Worm (Caenorhabditis elegans) whole organism, L4 larva: ENCODE measurements around the gene R07B7.2.

Experiments
- D1046.2 ChIP-seq: fragments of 200-800 bp; sonication (Bioruptor generic); IDR thresholded peaks from 2 replicates; pipeline ENCODE4 v1.3.6; 2022; ENCODE audit warnings: missing genetic modification characterization, missing compliant biosample characterization
- F10B5.3 ChIP-seq: sonication (generic microtip); optimal IDR thresholded peaks from 2 replicates; lab custom pipeline; 2016; ENCODE audit warnings: mild to moderate bottlenecking, missing genetic modification characterization, missing compliant biosample characterization
- F26F4.8 ChIP-seq: fragments of 200-800 bp; sonication (Bioruptor generic); conservative IDR thresholded peaks from 2 replicates; pipeline ENCODE4 v1.3.6; 2022; ENCODE audit warnings: missing genetic modification characterization, missing compliant biosample characterization
- F37D6.2 ChIP-seq: sonication (generic microtip); optimal IDR thresholded peaks from 2 replicates; lab custom pipeline; 2016; ENCODE audit warnings: mild to moderate bottlenecking, missing genetic modification characterization, missing compliant biosample characterization
- Y5F2A.4 ChIP-seq: fragments of 200-800 bp; sonication (Bioruptor generic); optimal IDR thresholded peaks from 2 replicates; lab custom pipeline; 2018; ENCODE audit warnings: mild to moderate bottlenecking, missing genetic modification characterization, missing compliant biosample characterization
- Y75B8A.6 ChIP-seq: fragments of 200-800 bp; sonication (Bioruptor generic); IDR thresholded peaks from 2 replicates; pipeline ENCODE4 v1.3.6; 2022; ENCODE audit warnings: missing genetic modification reagents, missing genetic modification characterization, missing compliant biosample characterization
- ZK546.5 ChIP-seq, 2 experiments: sonication (generic microtip); optimal IDR thresholded peaks; 2 replicates each; lab custom pipeline; 2017; ENCODE audit warnings: missing biosample characterization in 2 of 2, missing genetic modification characterization in 2 of 2
- aha-1 ChIP-seq: fragments of 150-350 bp; peaks from one replicate; lab custom pipeline; 2014; ENCODE audit warnings: missing biosample characterization, missing genetic modification characterization
- ceh-82 ChIP-seq: sonication (generic microtip); optimal IDR thresholded peaks from 2 replicates; lab custom pipeline; 2017; ENCODE audit warnings: missing biosample characterization, missing genetic modification characterization
- ces-1 ChIP-seq: fragments of 150-350 bp; sonication (generic microtip); optimal IDR thresholded peaks from 4 replicates; lab custom pipeline; 2014; ENCODE audit warnings: missing biosample characterization, missing genetic modification reagents, missing genetic modification characterization
- daf-8 ChIP-seq: fragments of 200-800 bp; sonication (Bioruptor generic); IDR thresholded peaks from 2 replicates; pipeline ENCODE4 v1.3.6; 2022; ENCODE audit warnings: missing genetic modification characterization, missing compliant biosample characterization
- dmd-6 ChIP-seq: fragments of 200-800 bp; sonication (Bioruptor generic); IDR thresholded peaks from 2 replicates; pipeline ENCODE4 v1.3.6; 2022; ENCODE audit warnings: missing genetic modification reagents, missing genetic modification characterization, missing compliant biosample characterization
- dmd-9 ChIP-seq: fragments of 200-800 bp; sonication (Bioruptor generic); IDR thresholded peaks from 2 replicates; pipeline ENCODE4 v1.3.6; 2022; ENCODE audit warnings: missing genetic modification reagents, missing genetic modification characterization, missing compliant biosample characterization
- dpl-1 ChIP-seq: fragments of 150-350 bp; optimal IDR thresholded peaks from 2 replicates; lab custom pipeline; 2014; ENCODE audit warnings: missing biosample characterization, missing genetic modification reagents, missing genetic modification characterization
- dve-1 ChIP-seq: sonication (generic microtip); optimal IDR thresholded peaks from 2 replicates; lab custom pipeline; 2017; ENCODE audit warnings: antibody characterized with exemption, mild to moderate bottlenecking, missing genetic modification characterization, missing compliant biosample characterization; ENCODE audit not compliant: insufficient read depth
- fos-1 ChIP-seq: fragments of 150-350 bp; optimal IDR thresholded peaks from 2 replicates; lab custom pipeline; 2014; ENCODE audit warnings: missing biosample characterization, missing genetic modification characterization
- gei-8 ChIP-seq: fragments of 200-800 bp; sonication (Bioruptor generic); optimal IDR thresholded peaks from 2 replicates; lab custom pipeline; 2018; ENCODE audit warnings: mild to moderate bottlenecking, missing genetic modification characterization, missing compliant biosample characterization
- hlh-11 ChIP-seq: fragments of 200-800 bp; sonication (Bioruptor generic); optimal IDR thresholded peaks from 2 replicates; lab custom pipeline; 2018; ENCODE audit warnings: mild to moderate bottlenecking, missing genetic modification characterization, missing compliant biosample characterization
- hlh-30 ChIP-seq: sonication (generic microtip); optimal IDR thresholded peaks from 2 replicates; lab custom pipeline; 2017; ENCODE audit warnings: antibody characterized with exemption, mild to moderate bottlenecking, missing genetic modification characterization, missing compliant biosample characterization; ENCODE audit not compliant: insufficient read depth
- jun-1 ChIP-seq: fragments of 150-350 bp; optimal IDR thresholded peaks from 2 replicates; lab custom pipeline; 2014; ENCODE audit warnings: missing biosample characterization, missing genetic modification reagents, missing genetic modification characterization
- lin-13 ChIP-seq: fragments of 150-350 bp; optimal IDR thresholded peaks from 2 replicates; lab custom pipeline; 2014; ENCODE audit warnings: missing biosample characterization, missing genetic modification reagents, missing genetic modification characterization
- lin-39 ChIP-seq: fragments of 150-350 bp; optimal IDR thresholded peaks from 2 replicates; lab custom pipeline; 2014; ENCODE audit warnings: missing biosample characterization, missing genetic modification reagents, missing genetic modification characterization
- lir-3 ChIP-seq: sonication (generic microtip); optimal IDR thresholded peaks from 2 replicates; lab custom pipeline; 2016; ENCODE audit warnings: mild to moderate bottlenecking, missing genetic modification characterization, missing compliant biosample characterization
- lsy-2 ChIP-seq, 2 experiments: fragments of 150-350 bp in 1 of 2; sonication (generic microtip) in 1 of 2; optimal IDR thresholded peaks; 2 replicates each; lab custom pipeline; 2014 to 2017; ENCODE audit warnings: missing biosample characterization in 2 of 2, missing genetic modification characterization in 2 of 2
- madf-9 ChIP-seq: fragments of 200-800 bp; sonication (Bioruptor generic); conservative IDR thresholded peaks from 2 replicates; pipeline ENCODE4 v1.3.6; 2022; ENCODE audit warnings: missing genetic modification reagents, missing genetic modification characterization, missing compliant biosample characterization
- mdl-1 ChIP-seq, 2 experiments: fragments of 150-350 bp in 1 of 2; sonication (generic microtip) in 1 of 2; optimal IDR thresholded peaks; 2 replicates each; lab custom pipeline; 2014 to 2017; ENCODE audit warnings: missing biosample characterization in 2 of 2, missing genetic modification characterization in 2 of 2
- mxl-3 ChIP-seq: fragments of 200-800 bp; sonication (Bioruptor generic); optimal IDR thresholded peaks from 2 replicates; lab custom pipeline; 2018; ENCODE audit warnings: mild to moderate bottlenecking, missing genetic modification characterization, missing compliant biosample characterization
- nhr-11 ChIP-seq: fragments of 150-350 bp; optimal IDR thresholded peaks from 2 replicates; lab custom pipeline; 2014; ENCODE audit warnings: missing biosample characterization, missing genetic modification characterization
- nhr-25 ChIP-seq: sonication (generic microtip); optimal IDR thresholded peaks from 2 replicates; lab custom pipeline; 2017; ENCODE audit warnings: missing genetic modification characterization, mild to moderate bottlenecking, missing compliant biosample characterization, antibody characterized with exemption, moderate library complexity, borderline replicate concordance; ENCODE audit not compliant: insufficient read depth
- nhr-28 ChIP-seq: fragments of 150-350 bp; optimal IDR thresholded peaks from 2 replicates; lab custom pipeline; 2014; ENCODE audit warnings: missing biosample characterization, missing genetic modification characterization
- php-3 ChIP-seq: fragments of 200-800 bp; sonication (Bioruptor generic); IDR thresholded peaks from 2 replicates; pipeline ENCODE4 v1.3.6; 2022; ENCODE audit warnings: missing genetic modification reagents, missing genetic modification characterization, missing compliant biosample characterization
- pqm-1 ChIP-seq: sonication (generic microtip); optimal IDR thresholded peaks from 2 replicates; lab custom pipeline; 2017; ENCODE audit warnings: missing biosample characterization, missing genetic modification characterization
- saeg-2 ChIP-seq: fragments of 200-800 bp; sonication (Bioruptor generic); IDR thresholded peaks from 2 replicates; pipeline ENCODE4 v1.3.6; 2022; ENCODE audit warnings: missing genetic modification reagents, missing genetic modification characterization, missing compliant biosample characterization
- set-16 ChIP-seq: fragments of 200-800 bp; sonication (Bioruptor generic); IDR thresholded peaks from 2 replicates; pipeline ENCODE4 v1.3.6; 2022; ENCODE audit warnings: missing genetic modification reagents, missing genetic modification characterization, missing compliant biosample characterization
- skn-1 ChIP-seq: fragments of 150-350 bp; optimal IDR thresholded peaks from 2 replicates; lab custom pipeline; 2014; ENCODE audit warnings: missing biosample characterization, missing genetic modification characterization
- tag-97 ChIP-seq: fragments of 200-800 bp; sonication (Bioruptor generic); IDR thresholded peaks from 2 replicates; pipeline ENCODE4 v1.3.6; 2022; ENCODE audit warnings: missing genetic modification characterization, missing compliant biosample characterization
- tra-1 ChIP-seq: fragments of 200-800 bp; sonication (Bioruptor generic); IDR thresholded peaks from 2 replicates; pipeline ENCODE4 v1.3.6; 2022; ENCODE audit warnings: missing genetic modification reagents, missing genetic modification characterization, missing compliant biosample characterization
- unc-39 ChIP-seq: sonication (generic microtip); optimal IDR thresholded peaks from 2 replicates; lab custom pipeline; 2017; ENCODE audit warnings: missing biosample characterization, missing genetic modification characterization
- unc-62 ChIP-seq, 3 experiments: fragments of 150-350 bp in 1 of 3; sonication (generic microtip); optimal IDR thresholded peaks in 2 of 3; peaks in 1 of 3; 1 replicate in 1 of 3; 2 replicates in 2 of 3; lab custom pipeline; 2014 to 2017; ENCODE audit warnings: missing biosample characterization in 3 of 3, missing genetic modification characterization in 3 of 3, missing genetic modification reagents in 3 of 3, missing genotype in 1 of 3
- ztf-7 ChIP-seq: fragments of 150-350 bp; optimal IDR thresholded peaks from 2 replicates; lab custom pipeline; 2014; ENCODE audit warnings: missing biosample characterization, missing genetic modification characterization

The R07B7.2 gene

ce11 chrV:12075983-12076382 is 16.4 kb upstream of the R07B7.2 start (continued):
- no peak for TF ChIP-seq D1046.2 (GFP tag; lab: Robert Waterston, UW)
- TF ChIP-seq lsy-2 (tag; optimal IDR thresholded peaks at IDR 0.05; lab: Kevin White, UChicago): no peak
- TF ChIP-seq gei-8: no peak
- no peak for TF ChIP-seq dpl-1 (GFP tag; lab: Kevin White, UChicago)
- TF ChIP-seq hlh-11: no peak
- no peak for TF ChIP-seq dmd-9
- no peak for TF ChIP-seq lin-39
- TF ChIP-seq nhr-28 (tag; lab: Kevin White, UChicago): peak; percentile 67
- no peak for TF ChIP-seq tra-1 (GFP tag; lab: Robert Waterston, UW)
- no peak for TF ChIP-seq ztf-7 (tag; lab: Kevin White, UChicago)

DNA sequence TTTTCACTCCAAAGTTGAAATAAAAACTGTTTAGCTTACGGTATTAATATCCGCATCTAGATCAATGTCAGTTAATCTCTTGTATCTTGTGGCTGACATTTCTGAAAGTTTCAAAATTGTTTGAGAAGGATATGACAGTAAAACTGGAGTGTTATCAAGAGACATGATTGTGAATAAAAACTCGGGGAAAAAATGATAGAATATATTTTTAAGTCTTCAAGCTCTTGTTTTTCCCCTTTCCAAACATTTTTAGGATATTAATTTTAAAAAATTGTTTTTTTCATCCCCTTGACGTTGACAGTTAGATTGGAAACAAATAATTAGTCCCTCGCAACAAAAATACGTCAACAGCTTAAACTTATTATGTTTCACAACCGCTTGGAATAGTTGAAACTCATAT is 15.3 kb upstream of the R07B7.2 start, which contains the start of gene R07B7.6:
Gene R07B7.6 (minus strand): TSS at position 101 of the 400 bp plus-strand sequence.
- TF ChIP-seq madf-9 (GFP tag; lab: Robert Waterston, UW) (no peak), unc-39 (tag; lab: Kevin White, UChicago) (no peak), Y75B8A.6 (GFP tag; lab: Robert Waterston, UW) (no peak), saeg-2 (GFP tag; lab: Robert Waterston, UW) (no peak), tag-97 (GFP tag; lab: Robert Waterston, UW) (no peak), F26F4.8 (no peak), ZK546.5 (tag; optimal IDR thresholded peaks at IDR 0.05; lab: Kevin White, UChicago) (no peak), dve-1 (tag; lab: Kevin White, UChicago) (no peak), ceh-82 (tag; lab: Kevin White, UChicago) (no peak), pqm-1 (tag; lab: Kevin White, UChicago) (no peak), hlh-11 (no peak), fos-1 (no peak)

DNA sequence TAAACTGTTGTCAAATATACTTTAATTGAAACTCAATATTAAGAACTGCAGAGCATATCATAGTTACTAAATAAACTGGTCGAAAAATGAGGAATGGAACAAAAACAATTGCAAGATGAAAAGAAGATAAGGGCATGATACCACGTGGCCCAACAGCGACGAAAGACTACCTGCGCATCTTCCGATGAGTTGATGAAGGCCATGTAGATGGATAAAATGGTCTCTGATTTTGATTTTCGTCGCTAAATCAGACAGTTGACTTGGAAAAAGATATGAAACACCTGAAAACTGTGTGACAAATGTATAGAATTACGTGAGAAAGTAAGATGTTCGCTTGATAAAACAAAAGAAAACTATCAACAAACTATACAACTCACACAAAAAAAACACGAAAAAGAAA is 11.9 kb upstream of the R07B7.2 start:
- no peak for TF ChIP-seq ztf-7 (tag; lab: Kevin White, UChicago)
- TF ChIP-seq lin-13: no peak
- TF ChIP-seq nhr-25 (tag; lab: Kevin White, UChicago): peak; percentile 65
- no peak for TF ChIP-seq jun-1 (tag; lab: Kevin White, UChicago)
- TF ChIP-seq set-16 (GFP tag; lab: Robert Waterston, UW): no peak
- TF ChIP-seq unc-62 (GFP tag; optimal IDR thresholded peaks at IDR 0.05 in 1 of 2; lab: Kevin White, UChicago): peak in 1 of 2 experiments; percentile 3
- no peak for TF ChIP-seq unc-62 (tag; optimal IDR thresholded peaks at IDR 0.05; lab: Kevin White, UChicago)
- TF ChIP-seq mdl-1 (tag; optimal IDR thresholded peaks at IDR 0.05; lab: Kevin White, UChicago): peak; percentile 14 to 70
- peak; percentile 32; the same call in 1 of the 2 replicates for TF ChIP-seq dmd-6
- TF ChIP-seq mxl-3: peak; percentile 83
- peak; percentile 45 for TF ChIP-seq hlh-11
- TF ChIP-seq nhr-28 (tag; lab: Kevin White, UChicago): peak; percentile 62
- no peak for TF ChIP-seq ces-1 (GFP tag; lab: Kevin White, UChicago)
- TF ChIP-seq aha-1 (tag; lab: Kevin White, UChicago): peak; percentile 46
- TF ChIP-seq hlh-30 (tag; lab: Kevin White, UChicago): peak; percentile 81

- TF ChIP-seq set-16 (GFP tag; lab: Robert Waterston, UW): no peak
- TF ChIP-seq gei-8: no peak
- TF ChIP-seq daf-8 (GFP tag; lab: Robert Waterston, UW): no peak
- TF ChIP-seq ztf-7 (tag; lab: Kevin White, UChicago): no peak
- no peak for TF ChIP-seq nhr-25 (tag; lab: Kevin White, UChicago)
- TF ChIP-seq nhr-11 (tag; lab: Kevin White, UChicago): no peak
- TF ChIP-seq skn-1: no peak
- no peak for TF ChIP-seq madf-9 (GFP tag; lab: Robert Waterston, UW)
- no peak for TF ChIP-seq D1046.2 (GFP tag; lab: Robert Waterston, UW)
- no peak for TF ChIP-seq Y5F2A.4
- no peak for TF ChIP-seq hlh-11
- TF ChIP-seq F10B5.3 (tag; lab: Kevin White, UChicago): no peak
- TF ChIP-seq php-3 (GFP tag; lab: Robert Waterston, UW): no peak
- TF ChIP-seq lir-3 (tag; lab: Kevin White, UChicago): no peak
- TF ChIP-seq F37D6.2 (tag; lab: Kevin White, UChicago): no peak
These were observed 10.9 kb upstream of the R07B7.2 start, which contains the start of gene kmo-1 for ce11 chrV:12070419-12070818. kmo-1 (minus strand) TSS chrV:12070519.
